Fruit fly (Drosophila melanogaster): ENCODE data around the gene CG17224.
A peak's percentile ranks its signal among the peaks of the same experiment; 100 is the strongest.

The CG17224 gene

DNA sequence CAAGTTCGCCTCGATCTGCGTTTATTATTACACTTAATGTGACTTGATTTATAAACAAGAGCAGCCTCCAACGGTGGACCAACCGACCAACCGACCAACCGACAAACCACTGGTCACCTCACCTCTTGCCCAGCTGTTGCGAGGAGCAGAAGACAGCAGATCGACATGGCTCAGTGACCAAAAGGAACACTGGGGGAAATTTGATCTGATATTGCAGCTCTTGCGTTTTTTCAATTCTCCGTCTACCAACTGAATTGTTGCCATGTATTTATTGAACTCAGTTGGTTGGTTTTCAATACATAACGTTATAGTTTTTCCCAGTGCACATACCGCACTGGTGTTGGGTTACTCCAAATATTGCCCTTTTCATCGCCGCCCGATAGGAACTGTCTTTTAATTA is 13.5 kb downstream of the CG17224 start (continued):
- TF ChIP-seq tai (GFP tag; optimal IDR thresholded peaks at IDR 0.05) = no peak
- TF ChIP-seq dl (GFP tag; optimal IDR thresholded peaks at IDR 0.05; ENCODE audit: insufficient read depth in 1 of 2, partially characterized antibody in 2 of 2) = no peak
- TF ChIP-seq Hnf4 (GFP tag; optimal IDR thresholded peaks at IDR 0.05) = peak; percentile 21
- TF ChIP-seq ey (GFP tag; optimal IDR thresholded peaks at IDR 0.05) = peak; percentile 22
- TF ChIP-seq Vsx2 (GFP tag; optimal IDR thresholded peaks at IDR 0.05; ENCODE audit: partially characterized antibody) = no peak

DNA sequence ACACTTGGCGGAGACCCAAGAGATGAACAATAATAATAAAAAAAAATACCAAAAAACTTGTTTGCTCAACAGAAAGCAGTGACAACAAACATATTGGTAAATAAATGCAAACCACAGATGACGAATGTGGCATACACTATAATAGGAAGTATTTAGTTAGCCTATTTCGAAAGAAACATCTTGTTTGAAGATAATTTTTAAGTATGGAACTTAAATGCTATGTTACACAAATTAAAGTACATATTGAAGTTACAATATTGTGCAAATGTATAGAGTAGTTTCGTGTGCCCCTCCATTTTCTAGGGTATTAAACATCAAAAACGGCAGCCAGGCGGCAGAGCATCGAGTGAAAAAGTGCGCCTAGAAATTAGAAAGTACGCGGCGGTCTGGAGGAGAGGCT is 14.7 kb downstream of the CG17224 start:
- TF ChIP-seq Hnf4 (GFP tag; optimal IDR thresholded peaks at IDR 0.05) (no peak), Jra (GFP tag; optimal IDR thresholded peaks at IDR 0.05) (no peak)

DNA sequence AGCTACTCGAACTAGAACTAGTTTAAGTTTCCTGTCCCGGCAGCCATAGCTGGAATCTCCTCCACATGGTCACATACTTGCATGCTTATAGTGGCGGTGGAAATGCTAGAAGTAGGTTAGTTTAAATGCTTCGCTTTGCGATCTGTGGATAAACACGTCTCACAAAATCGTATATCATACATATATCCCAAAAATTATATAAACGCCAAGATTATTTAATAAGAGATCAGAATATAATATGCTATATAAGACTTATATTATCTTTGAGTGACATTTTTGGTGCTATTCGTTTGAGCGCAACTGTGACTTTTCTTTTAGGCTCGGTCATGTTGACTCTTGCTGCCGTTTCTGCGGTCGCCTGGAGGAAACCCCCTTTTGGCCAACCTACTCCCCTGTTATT is 16.2 kb downstream of the CG17224 start:
- TF ChIP-seq Rel (GFP tag; optimal IDR thresholded peaks at IDR 0.05) (no peak), Rel (tag; optimal IDR thresholded peaks at IDR 0.05) (no peak), Hr83 (GFP tag; optimal IDR thresholded peaks at IDR 0.05; ENCODE audit: poor library complexity, severe bottlenecking) (no peak), usp (GFP tag; optimal IDR thresholded peaks at IDR 0.05) (no peak), pan (optimal IDR thresholded peaks at IDR 0.05) (no peak), Sp1 (GFP tag; optimal IDR thresholded peaks at IDR 0.05) (no peak), brk (GFP tag; optimal IDR thresholded peaks at IDR 0.05) (no peak), Jra (GFP tag; optimal IDR thresholded peaks at IDR 0.05) (no peak)

DNA sequence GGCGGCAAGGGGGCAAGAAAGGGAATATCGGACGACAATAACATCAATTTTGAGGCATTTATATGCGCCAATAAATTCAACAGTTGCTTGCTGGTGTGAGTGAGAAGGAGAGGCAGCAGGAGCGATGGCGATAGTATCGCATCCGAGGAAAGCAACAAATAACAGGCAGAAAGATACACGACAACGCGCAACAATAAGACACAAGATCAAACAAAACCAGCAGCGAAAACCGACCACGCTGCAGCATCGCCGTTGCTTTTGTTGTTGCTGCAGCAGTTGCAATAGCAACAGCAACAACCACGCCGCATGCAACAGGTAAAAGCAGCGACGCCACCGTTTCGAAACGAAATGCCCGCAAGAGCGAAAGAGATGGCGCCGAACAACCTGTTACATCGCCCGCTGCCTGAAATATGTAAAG is 17.6 kb downstream of the CG17224 start:
- no peak for TF ChIP-seq Dif (GFP tag; optimal IDR thresholded peaks at IDR 0.05; ENCODE audit: partially characterized antibody)
- TF ChIP-seq Rel (GFP tag; optimal IDR thresholded peaks at IDR 0.05) = no peak
- TF ChIP-seq Rel (tag; optimal IDR thresholded peaks at IDR 0.05) = no peak
- TF ChIP-seq foxo (GFP tag; optimal IDR thresholded peaks at IDR 0.05) = no peak
- no peak for TF ChIP-seq psq (GFP tag; optimal IDR thresholded peaks at IDR 0.05)
- no peak for TF ChIP-seq dmrt93B (GFP tag; optimal IDR thresholded peaks at IDR 0.05)

DNA sequence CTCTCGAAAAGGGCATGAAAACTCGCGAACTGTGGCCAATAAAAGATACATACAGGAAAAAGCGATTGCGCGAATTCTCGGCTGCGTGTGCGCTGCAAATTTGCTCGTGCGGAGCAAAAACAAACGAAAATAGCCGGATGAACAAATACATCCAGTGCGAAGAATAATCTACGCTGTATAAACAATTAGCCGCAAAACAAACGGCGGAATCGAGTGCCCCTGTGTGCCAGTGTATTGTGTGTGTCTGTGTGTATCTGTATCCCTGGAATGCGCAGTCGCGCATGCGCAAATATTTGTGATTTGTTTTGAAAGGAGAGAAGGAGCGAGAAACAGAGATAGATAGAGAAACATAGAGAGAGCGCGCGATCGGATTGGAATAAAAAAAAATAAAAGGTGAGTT is 18.5 kb downstream of the CG17224 start:
- no peak for TF ChIP-seq Myc (optimal IDR thresholded peaks at IDR 0.05)
- TF ChIP-seq Sp1 (GFP tag; optimal IDR thresholded peaks at IDR 0.05) = no peak
- TF ChIP-seq sage (GFP tag; optimal IDR thresholded peaks at IDR 0.05) = no peak
- no peak for TF ChIP-seq Hnf4 (GFP tag; optimal IDR thresholded peaks at IDR 0.05)
- no peak for TF ChIP-seq CrebA (GFP tag; optimal IDR thresholded peaks at IDR 0.05; ENCODE audit: borderline replicate concordance)
- no peak for TF ChIP-seq woc (GFP tag; optimal IDR thresholded peaks at IDR 0.05)
- no peak for TF ChIP-seq dsf (GFP tag; optimal IDR thresholded peaks at IDR 0.05; ENCODE audit: borderline replicate concordance)
- no peak for TF ChIP-seq Hr83 (GFP tag; optimal IDR thresholded peaks at IDR 0.05; ENCODE audit: poor library complexity, severe bottlenecking)
- no peak for TF ChIP-seq psq (GFP tag; optimal IDR thresholded peaks at IDR 0.05)
- no peak for TF ChIP-seq Mio (GFP tag; optimal IDR thresholded peaks at IDR 0.05)

DNA sequence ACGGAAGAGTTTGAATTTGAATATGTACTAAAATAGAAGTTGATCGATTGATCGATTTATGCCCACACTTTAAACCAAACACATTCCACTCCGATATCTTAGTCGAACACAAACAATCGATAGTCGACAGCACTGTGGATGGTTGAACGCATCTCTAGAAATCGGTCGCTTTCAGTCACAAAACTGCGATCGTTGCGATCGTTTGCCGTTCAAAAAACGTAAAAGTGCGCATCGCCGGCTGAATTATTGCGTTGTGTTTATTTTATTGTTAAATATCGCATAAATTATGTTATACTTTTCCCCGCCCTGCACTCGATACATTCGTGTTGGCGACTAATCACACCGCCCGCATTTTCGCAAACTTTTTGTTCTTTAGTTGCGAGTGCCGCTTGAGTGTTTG is 19.0 kb downstream of the CG17224 start, which contains the start of gene Ccdc85:
Ccdc85 (plus strand) TSS at position 174 of the 400 bp plus-strand sequence.
- TF ChIP-seq dl (GFP tag; optimal IDR thresholded peaks at IDR 0.05; ENCODE audit: insufficient read depth in 1 of 2, partially characterized antibody in 2 of 2) = peak in 1 of 2 experiments; percentile 3
- TF ChIP-seq lola (GFP tag; optimal IDR thresholded peaks at IDR 0.05) = no peak
- TF ChIP-seq h (GFP tag; optimal IDR thresholded peaks at IDR 0.05) = peak; percentile 6
- no peak for TF ChIP-seq sv (GFP tag; optimal IDR thresholded peaks at IDR 0.05)
- no peak for TF ChIP-seq fru (GFP tag; optimal IDR thresholded peaks at IDR 0.05)
- no peak for TF ChIP-seq tai (GFP tag; optimal IDR thresholded peaks at IDR 0.05)
- TF ChIP-seq CG32264 (GFP tag; optimal IDR thresholded peaks at IDR 0.05) = no peak
- TF ChIP-seq foxo (GFP tag; optimal IDR thresholded peaks at IDR 0.05) = peak in 1 of 2 experiments; percentile 50
- TF ChIP-seq Rel (GFP tag; optimal IDR thresholded peaks at IDR 0.05) = no peak
- peak; percentile 39 for TF ChIP-seq Rel (tag; optimal IDR thresholded peaks at IDR 0.05)
- TF ChIP-seq GATAd (GFP tag; optimal IDR thresholded peaks at IDR 0.05) = no peak
- no peak for TF ChIP-seq psq (GFP tag; optimal IDR thresholded peaks at IDR 0.05)
- TF ChIP-seq Myc (optimal IDR thresholded peaks at IDR 0.05) = peak; percentile 40
- TF ChIP-seq Jra (GFP tag; optimal IDR thresholded peaks at IDR 0.05) = peak; percentile 28
- no peak for TF ChIP-seq dsf (GFP tag; optimal IDR thresholded peaks at IDR 0.05; ENCODE audit: borderline replicate concordance)
- no peak for TF ChIP-seq CrebA (GFP tag; optimal IDR thresholded peaks at IDR 0.05; ENCODE audit: borderline replicate concordance)
- TF ChIP-seq Mio (GFP tag; optimal IDR thresholded peaks at IDR 0.05) = no peak
- no peak for TF ChIP-seq usp (GFP tag; optimal IDR thresholded peaks at IDR 0.05)
- TF ChIP-seq br (GFP tag; optimal IDR thresholded peaks at IDR 0.05) = no peak
- TF ChIP-seq brk (GFP tag; optimal IDR thresholded peaks at IDR 0.05) = no peak
- no peak for TF ChIP-seq Hr78 (GFP tag; optimal IDR thresholded peaks at IDR 0.05)
- no peak for TF ChIP-seq pan (optimal IDR thresholded peaks at IDR 0.05)
- TF ChIP-seq HLH106 (tag; optimal IDR thresholded peaks at IDR 0.05) = no peak
- TF ChIP-seq Dif (GFP tag; optimal IDR thresholded peaks at IDR 0.05; ENCODE audit: partially characterized antibody) = peak; percentile 75
- peak; percentile 60 for TF ChIP-seq Vsx2 (GFP tag; optimal IDR thresholded peaks at IDR 0.05; ENCODE audit: partially characterized antibody)
- no peak for TF ChIP-seq Abd-B (GFP tag; optimal IDR thresholded peaks at IDR 0.05)

Measured in whole organism, wandering third instar larva.